Fruit fly (Drosophila melanogaster): Measurements from ENCODE around the gene CG31041.

- TF ChIP-seq CG11762 (GFP tag; optimal IDR thresholded peaks at IDR 0.05; ENCODE audit: insufficient read depth) (no peak), CG3919 (GFP tag; optimal IDR thresholded peaks at IDR 0.05) (no peak), acj6 (GFP tag; optimal IDR thresholded peaks at IDR 0.05) (no peak), Hr39 (GFP tag; optimal IDR thresholded peaks at IDR 0.05) (no peak), CG8119 (GFP tag; IDR thresholded peaks at IDR 0.05) (no peak), fkh (GFP tag; optimal IDR thresholded peaks at IDR 0.05) (no peak), lz (GFP tag; optimal IDR thresholded peaks at IDR 0.05) (no peak), CG6276 (GFP tag; optimal IDR thresholded peaks at IDR 0.05) (no peak), dac (GFP tag; optimal IDR thresholded peaks at IDR 0.05) (no peak), Hr4 (GFP tag; optimal IDR thresholded peaks at IDR 0.05) (no peak), fd59A (GFP tag; optimal IDR thresholded peaks at IDR 0.05) (no peak), eg (GFP tag; IDR thresholded peaks at IDR 0.05) (no peak), CG8632 (GFP tag; optimal IDR thresholded peaks at IDR 0.05) (no peak)
Observed at dm6 chr3R:29562579-29562978, 28.1 kb downstream of the CG31041 start.

Measured in whole organism, prepupa.